Worm (Caenorhabditis elegans) whole organism, young adult: ENCODE measurements around the gene C46G7.1.

Source experiments
- B0035.1 ChIP-seq: sonication (generic microtip); optimal IDR thresholded peaks from 2 replicates; lab custom pipeline; 2016; ENCODE audit warnings: missing genetic modification characterization, mild to moderate bottlenecking, missing compliant biosample characterization, missing genotype, missing genetic modification reagents
- B0336.3 ChIP-seq: fragments of 200-800 bp; sonication (Bioruptor generic); IDR thresholded peaks from 2 replicates; pipeline ENCODE4 v1.3.6; 2022; ENCODE audit warnings: missing genetic modification characterization, missing compliant biosample characterization
- D2030.7 ChIP-seq: fragments of 200-800 bp; sonication (Bioruptor generic); IDR thresholded peaks from 2 replicates; pipeline ENCODE4 v1.3.6; 2022; ENCODE audit warnings: missing genetic modification reagents, missing genetic modification characterization, missing compliant biosample characterization
- F10E7.11 ChIP-seq: sonication (generic microtip); optimal IDR thresholded peaks from 2 replicates; lab custom pipeline; 2017; ENCODE audit warnings: mild to moderate bottlenecking, missing genetic modification characterization, moderate library complexity, missing compliant biosample characterization
- F23B12.7 ChIP-seq: sonication (generic microtip); optimal IDR thresholded peaks from 2 replicates; lab custom pipeline; 2017; ENCODE audit warnings: missing genetic modification characterization, mild to moderate bottlenecking, missing compliant biosample characterization, antibody characterized with exemption, moderate library complexity; ENCODE audit not compliant: insufficient read depth
- F55B11.4 ChIP-seq: sonication (generic microtip); optimal IDR thresholded peaks from 2 replicates; lab custom pipeline; 2016; ENCODE audit warnings: missing compliant biosample characterization, missing genetic modification characterization, borderline replicate concordance; ENCODE audit not compliant: insufficient read depth
- K11D2.4 ChIP-seq: fragments of 200-800 bp; sonication (Bioruptor generic); IDR thresholded peaks from 2 replicates; pipeline ENCODE4 v1.3.6; 2022; ENCODE audit warnings: missing genetic modification reagents, missing genetic modification characterization, missing compliant biosample characterization
- T07F8.4 ChIP-seq: sonication (generic microtip); optimal IDR thresholded peaks from 2 replicates; lab custom pipeline; 2016; ENCODE audit warnings: mild to moderate bottlenecking, missing genetic modification characterization, moderate library complexity, missing compliant biosample characterization
- Y67H2A.10 ChIP-seq: fragments of 200-800 bp; sonication (Bioruptor generic); conservative IDR thresholded peaks from 2 replicates; pipeline ENCODE4 v1.3.6; 2022; ENCODE audit warnings: missing genetic modification reagents, missing genetic modification characterization, missing compliant biosample characterization
- Y95B8A.8 ChIP-seq: fragments of 200-800 bp; sonication (Bioruptor generic); IDR thresholded peaks from 2 replicates; pipeline ENCODE4 v1.3.6; 2022; ENCODE audit warnings: missing genetic modification reagents, missing genetic modification characterization, missing compliant biosample characterization
- ama-1 ChIP-seq, 3 experiments: fragments of 150-350 bp in 1 of 3; sonication (generic microtip) in 2 of 3; optimal IDR thresholded peaks; 2 replicates each; lab custom pipeline; 2014 to 2018; ENCODE audit warnings: missing biosample characterization in 2 of 3, missing genetic modification characterization in 2 of 3, missing genetic modification reagents in 2 of 3
- atf-7 ChIP-seq: sonication (generic microtip); optimal IDR thresholded peaks from 2 replicates; lab custom pipeline; 2017; ENCODE audit warnings: mild to moderate bottlenecking, missing genetic modification characterization, missing compliant biosample characterization
- attf-6 ChIP-seq: fragments of 200-800 bp; sonication (Bioruptor generic); IDR thresholded peaks from 2 replicates; pipeline ENCODE4 v1.3.6; 2022; ENCODE audit warnings: missing genetic modification reagents, missing genetic modification characterization, missing compliant biosample characterization
- cebp-2 ChIP-seq: fragments of 200-800 bp; sonication (Bioruptor generic); IDR thresholded peaks from 2 replicates; pipeline ENCODE4 v1.3.6; 2022; ENCODE audit warnings: missing genetic modification characterization, missing compliant biosample characterization
- ceh-27 ChIP-seq: fragments of 200-800 bp; sonication (Bioruptor generic); optimal IDR thresholded peaks from 2 replicates; lab custom pipeline; 2018; ENCODE audit warnings: mild to moderate bottlenecking, missing genetic modification characterization, moderate library complexity, missing compliant biosample characterization
- ceh-91 ChIP-seq: fragments of 200-800 bp; sonication (Bioruptor generic); IDR thresholded peaks from 2 replicates; pipeline ENCODE4 v1.3.6; 2022; ENCODE audit warnings: missing genetic modification reagents, missing genetic modification characterization, missing compliant biosample characterization
- chd-7 ChIP-seq: sonication (generic microtip); optimal IDR thresholded peaks from 2 replicates; lab custom pipeline; 2016; ENCODE audit warnings: mild to moderate bottlenecking, missing genetic modification characterization, moderate library complexity, missing compliant biosample characterization
- dpff-1 ChIP-seq: sonication (generic microtip); optimal IDR thresholded peaks from 2 replicates; lab custom pipeline; 2017; ENCODE audit warnings: mild to moderate bottlenecking, missing genetic modification characterization, missing compliant biosample characterization
- dpl-1 ChIP-seq: fragments of 150-350 bp; optimal IDR thresholded peaks from 2 replicates; lab custom pipeline; 2014; ENCODE audit warnings: missing biosample characterization, missing genetic modification reagents, missing genetic modification characterization
- efl-1 ChIP-seq: fragments of 150-350 bp; optimal IDR thresholded peaks from 2 replicates; lab custom pipeline; 2014; ENCODE audit warnings: missing biosample characterization, missing genetic modification reagents, missing genetic modification characterization
- fkh-3 ChIP-seq: sonication (generic microtip); optimal IDR thresholded peaks from 2 replicates; lab custom pipeline; 2016; ENCODE audit warnings: mild to moderate bottlenecking, missing genetic modification characterization, missing compliant biosample characterization
- him-1 ChIP-seq: sonication (generic microtip); optimal IDR thresholded peaks from 2 replicates; lab custom pipeline; 2016; ENCODE audit warnings: missing genotype, missing genetic modification reagents, missing genetic modification characterization, missing compliant biosample characterization
- hmg-1.2 ChIP-seq: fragments of 200-800 bp; sonication (Bioruptor generic); IDR thresholded peaks from 2 replicates; pipeline ENCODE4 v1.3.6; 2022; ENCODE audit warnings: missing genetic modification reagents, missing genetic modification characterization, missing compliant biosample characterization
- hsf-1 ChIP-seq: fragments of 200-800 bp; sonication (Bioruptor generic); IDR thresholded peaks from 2 replicates; pipeline ENCODE4 v1.3.6; 2022; ENCODE audit warnings: missing genetic modification reagents, missing genetic modification characterization, missing compliant biosample characterization
- lag-1 ChIP-seq: fragments of 200-800 bp; sonication (Bioruptor generic); IDR thresholded peaks from 2 replicates; pipeline ENCODE4 v1.3.6; 2022; ENCODE audit warnings: missing genetic modification reagents, missing genetic modification characterization, missing compliant biosample characterization
- lin-40 ChIP-seq: sonication (generic microtip); optimal IDR thresholded peaks from 2 replicates; lab custom pipeline; 2016; ENCODE audit warnings: missing genetic modification characterization, mild to moderate bottlenecking, missing compliant biosample characterization, missing genotype, missing genetic modification reagents
- madf-10 ChIP-seq: sonication (generic microtip); optimal IDR thresholded peaks from 2 replicates; lab custom pipeline; 2016; ENCODE audit warnings: mild to moderate bottlenecking, missing genetic modification characterization, missing compliant biosample characterization
- mcd-1 ChIP-seq: fragments of 200-800 bp; sonication (Bioruptor generic); IDR thresholded peaks from 2 replicates; pipeline ENCODE4 v1.3.6; 2022; ENCODE audit warnings: missing genetic modification reagents, missing genetic modification characterization, missing compliant biosample characterization
- nfya-1 ChIP-seq: sonication (generic microtip); optimal IDR thresholded peaks from 2 replicates; lab custom pipeline; 2017; ENCODE audit warnings: antibody characterized with exemption, missing compliant biosample characterization, missing genetic modification characterization, borderline replicate concordance; ENCODE audit not compliant: insufficient read depth
- nfya-2 ChIP-seq: fragments of 200-800 bp; sonication (Bioruptor generic); IDR thresholded peaks from 2 replicates; pipeline ENCODE4 v1.3.6; 2022; ENCODE audit warnings: missing genetic modification reagents, missing genetic modification characterization, missing compliant biosample characterization
- rpc-1 ChIP-seq, 2 experiments: fragments of 150-350 bp in 1 of 2; sonication (generic microtip) in 1 of 2; optimal IDR thresholded peaks; 2 replicates each; lab custom pipeline; 2014 to 2018; ENCODE audit warnings: missing biosample characterization in 1 of 2, missing genetic modification characterization in 1 of 2, missing genetic modification reagents in 1 of 2, missing genotype in 1 of 2
- snpc-1.1 ChIP-seq: sonication (generic microtip); optimal IDR thresholded peaks from 2 replicates; lab custom pipeline; 2017; ENCODE audit warnings: missing genetic modification characterization, mild to moderate bottlenecking, missing compliant biosample characterization, antibody characterized with exemption, moderate library complexity, missing genotype, missing genetic modification reagents; ENCODE audit not compliant: insufficient read depth
- sptf-2 ChIP-seq: fragments of 200-800 bp; sonication (Bioruptor generic); optimal IDR thresholded peaks from 2 replicates; lab custom pipeline; 2018; ENCODE audit warnings: mild to moderate bottlenecking, missing genetic modification characterization, missing compliant biosample characterization
- zim-3 ChIP-seq: sonication (generic microtip); optimal IDR thresholded peaks from 2 replicates; lab custom pipeline; 2017; ENCODE audit warnings: mild to moderate bottlenecking, missing genetic modification characterization, moderate library complexity, missing compliant biosample characterization
- ztf-22 ChIP-seq: fragments of 200-800 bp; sonication (Bioruptor generic); optimal IDR thresholded peaks from 2 replicates; lab custom pipeline; 2018; ENCODE audit warnings: mild to moderate bottlenecking, missing genetic modification characterization, moderate library complexity, missing compliant biosample characterization
- ztf-28 ChIP-seq: fragments of 200-800 bp; sonication (Bioruptor generic); IDR thresholded peaks from 2 replicates; pipeline ENCODE4 v1.3.6; 2022; ENCODE audit warnings: missing genetic modification reagents, missing genetic modification characterization, missing compliant biosample characterization
- ztf-3 ChIP-seq: fragments of 200-800 bp; sonication (Bioruptor generic); optimal IDR thresholded peaks from 2 replicates; lab custom pipeline; 2018; ENCODE audit warnings: mild to moderate bottlenecking, missing genetic modification characterization, missing compliant biosample characterization

The C46G7.1 gene

DNA sequence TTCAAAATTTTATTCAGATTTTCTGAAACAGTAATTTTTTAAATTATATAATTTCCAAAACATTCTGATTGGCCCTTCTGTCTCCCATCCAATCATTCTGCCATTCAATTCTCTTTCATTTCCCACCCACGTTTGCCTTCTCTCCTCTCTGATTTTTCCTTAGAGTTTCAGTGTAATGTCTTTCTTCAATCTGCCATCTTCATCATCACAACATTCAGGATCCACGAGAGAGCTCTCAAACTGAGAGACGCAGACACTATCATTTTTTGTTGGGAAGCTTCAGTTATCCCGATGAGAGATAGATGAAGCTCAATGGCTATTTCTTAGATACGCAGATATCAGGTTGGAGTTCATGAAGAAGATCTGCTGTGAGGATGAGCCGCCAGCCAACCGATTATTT, 4.0 kb upstream of the C46G7.1 start (continued):
- TF ChIP-seq snpc-1.1, result no peak
- TF ChIP-seq D2030.7 (GFP tag; lab: Robert Waterston, UW), result no peak
- TF ChIP-seq B0336.3 (GFP tag; lab: Robert Waterston, UW), result no peak
- TF ChIP-seq ztf-28, result no peak
- TF ChIP-seq attf-6 (GFP tag; lab: Robert Waterston, UW), result no peak
- TF ChIP-seq efl-1 (GFP tag; lab: Kevin White, UChicago), result no peak

DNA sequence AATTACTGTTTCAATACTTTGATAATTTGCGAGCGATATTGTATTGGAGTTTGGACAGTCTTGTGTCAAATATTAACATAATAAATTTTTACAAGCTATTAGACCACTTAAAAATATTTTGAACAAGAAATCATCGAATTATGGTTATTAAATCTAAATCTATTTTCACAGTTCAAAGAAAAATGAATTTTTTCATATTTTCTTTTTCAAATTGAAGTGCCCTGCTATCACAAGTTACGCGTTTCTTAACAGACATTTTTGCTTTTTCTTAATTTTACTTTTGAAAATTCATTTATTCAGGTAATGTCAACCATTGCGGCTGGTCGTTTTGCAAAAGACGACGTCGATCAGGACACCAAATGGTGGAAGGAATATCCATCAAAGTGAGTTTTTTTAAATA, 2.9 kb upstream of the C46G7.1 start, which contains the start of gene C46G7.2:
C46G7.2 (plus strand) TSS at position 301 of the 400 bp plus-strand sequence.
- TF ChIP-seq F55B11.4 (tag; lab: Kevin White, UChicago), result no peak
- TF ChIP-seq cebp-2 (GFP tag; lab: Robert Waterston, UW), result no peak
- no peak for TF ChIP-seq ztf-3
- no peak for TF ChIP-seq sptf-2
- TF ChIP-seq zim-3 (tag; lab: Kevin White, UChicago), result no peak
- TF ChIP-seq dpl-1, result no peak
- TF ChIP-seq mcd-1 (GFP tag; lab: Robert Waterston, UW), result no peak
- no peak for TF ChIP-seq B0035.1 (tag; lab: Kevin White, UChicago)
- no peak for TF ChIP-seq fkh-3
- no peak for TF ChIP-seq ztf-22 (GFP tag; lab: Kevin White, UChicago)
- no peak for TF ChIP-seq hsf-1 (GFP tag; lab: Robert Waterston, UW)
- no peak for TF ChIP-seq efl-1 (GFP tag; lab: Kevin White, UChicago)
- TF ChIP-seq him-1 (tag; lab: Kevin White, UChicago), result no peak
- no peak for TF ChIP-seq Y67H2A.10 (GFP tag; lab: Robert Waterston, UW)
- no peak for TF ChIP-seq lin-40 (tag; lab: Kevin White, UChicago)
- no peak for TF ChIP-seq hmg-1.2 (GFP tag; lab: Robert Waterston, UW)
- no peak for TF ChIP-seq madf-10 (tag; lab: Kevin White, UChicago)
- TF ChIP-seq K11D2.4 (GFP tag; lab: Robert Waterston, UW), result no peak
- TF ChIP-seq ceh-91 (GFP tag; lab: Robert Waterston, UW), result no peak

DNA sequence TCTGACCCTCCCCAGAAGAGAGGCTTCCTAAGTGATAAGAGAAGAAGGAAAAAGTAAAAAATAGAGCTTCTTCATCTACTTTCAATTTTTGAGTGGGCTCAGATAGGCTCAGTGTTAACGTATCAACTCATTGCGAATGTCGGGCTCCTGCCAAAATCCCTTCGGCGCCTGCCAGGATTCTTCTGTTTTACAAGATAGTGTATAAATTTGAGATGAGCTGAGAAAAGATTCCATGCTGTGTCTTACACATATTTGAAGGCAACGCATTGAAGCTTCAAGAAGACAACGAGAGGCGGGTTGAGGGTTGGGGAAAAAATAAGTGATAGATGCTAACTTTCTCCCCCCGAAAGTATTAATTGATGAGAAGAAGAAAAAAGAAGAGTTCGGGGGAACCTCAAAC, 14.6 kb downstream of the C46G7.1 start:
- TF ChIP-seq chd-7 (no peak), madf-10 (tag; lab: Kevin White, UChicago) (no peak), dpff-1 (tag; lab: Kevin White, UChicago) (no peak), snpc-1.1 (no peak), ztf-28 (no peak), F23B12.7 (no peak), T07F8.4 (no peak), lag-1 (GFP tag; lab: Robert Waterston, UW) (no peak), ceh-27 (GFP tag; lab: Kevin White, UChicago) (no peak), ama-1 (optimal IDR thresholded peaks at IDR 0.05; lab: Kevin White, UChicago) (no peak), ama-1 (GFP tag; optimal IDR thresholded peaks at IDR 0.05; lab: Kevin White, UChicago) (no peak), F10E7.11 (no peak), nfya-1 (tag; lab: Kevin White, UChicago) (no peak), atf-7 (tag; lab: Kevin White, UChicago) (no peak), Y95B8A.8 (GFP tag; lab: Robert Waterston, UW) (no peak), rpc-1 (optimal IDR thresholded peaks at IDR 0.05; lab: Kevin White, UChicago) (no peak), rpc-1 (tag; optimal IDR thresholded peaks at IDR 0.05; lab: Kevin White, UChicago) (no peak), nfya-2 (GFP tag; lab: Robert Waterston, UW) (no peak)
